Fruit fly (Drosophila melanogaster) whole organism, embryonic: Measurements from ENCODE around the gene CG3703.

Experiments
- Doc2 ChIP-seq: fragments of 200-800 bp; sonication (Bioruptor generic); IDR thresholded peaks from 2 replicates; pipeline ENCODE4 v1.3.6; 2022; ENCODE audit warnings: missing biosample characterization, missing genetic modification characterization
- Elba2 ChIP-seq: fragments of 200-800 bp; sonication (Bioruptor generic); optimal IDR thresholded peaks from 3 replicates; lab custom pipeline; 2016; ENCODE audit warnings: missing biosample characterization, missing genetic modification characterization

dm6 chrX:945446-946013 is at the start of gene CG3703:
- TF ChIP-seq Elba2 (GFP tag; lab: Kevin White, UChicago) (no peak), Doc2 (no peak)
